Worm (Caenorhabditis elegans): ENCODE data around the gene K11D12.11.
A peak's percentile ranks its signal among the peaks of the same experiment; 100 is the strongest.
"Not testable (repeated sequence)": the region's sequence is repeated elsewhere in the genome, so short reads cannot be mapped to it uniquely, and the experiment has no call there.

K11D12.11 gene

ce11 chrV:5047230-5047629 is 7.8 kb upstream of the K11D12.11 start:
- TF ChIP-seq egrh-3 (GFP tag; IDR thresholded peaks at IDR 0.05) (peak; percentile 87), dox-1 (GFP tag; IDR thresholded peaks at IDR 0.05) (peak; percentile 95), ceh-91 (GFP tag; IDR thresholded peaks at IDR 0.05) (peak; percentile 79), pbrm-1 (GFP tag; IDR thresholded peaks at IDR 0.05) (peak; percentile 95), ceh-58 (GFP tag; IDR thresholded peaks at IDR 0.05) (0 out of 2 replicates have a peak, but pooled peaks have one; percentile 27), C06A6.2 (GFP tag; conservative IDR thresholded peaks at IDR 0.05) (peak; percentile 91), hsf-1 (GFP tag; IDR thresholded peaks at IDR 0.05) (peak; percentile 25; the same call in 1 of the 2 replicates), F33H1.4 (GFP tag; IDR thresholded peaks at IDR 0.05) (peak; percentile 70), rcor-1 (GFP tag; IDR thresholded peaks at IDR 0.05) (peak; percentile 86), sea-2 (GFP tag; IDR thresholded peaks at IDR 0.05) (peak; percentile 82; the same call in 1 of the 2 replicates), ztf-18 (tag; optimal IDR thresholded peaks at IDR 0.05) (peak; percentile 78), ztf-28 (GFP tag; IDR thresholded peaks at IDR 0.05) (peak; percentile 83), Y67H2A.10 (GFP tag; conservative IDR thresholded peaks at IDR 0.05) (0 out of 2 replicates have a peak, but pooled peaks have one; percentile 38), nfyb-1 (GFP tag; IDR thresholded peaks at IDR 0.05) (peak; percentile 93), egl-18 (GFP tag; IDR thresholded peaks at IDR 0.05) (peak; percentile 83), madf-6 (GFP tag; IDR thresholded peaks at IDR 0.05) (peak; percentile 75), ceh-100 (GFP tag; IDR thresholded peaks at IDR 0.05) (peak; percentile 93), K11D2.4 (GFP tag; IDR thresholded peaks at IDR 0.05) (peak; percentile 92), madf-8 (GFP tag; conservative IDR thresholded peaks at IDR 0.05) (peak; percentile 60), Y53G8AR.9 (GFP tag; conservative IDR thresholded peaks at IDR 0.05) (peak; percentile 77), cebp-1 (GFP tag; IDR thresholded peaks at IDR 0.05) (peak; percentile 66; the same call in 1 of the 2 replicates), hmg-20 (GFP tag; IDR thresholded peaks at IDR 0.05) (peak; percentile 81; the same call in 1 of the 2 replicates), attf-6 (GFP tag; IDR thresholded peaks at IDR 0.05) (peak; percentile 15; the same call in 1 of the 2 replicates), hmg-1.2 (GFP tag; IDR thresholded peaks at IDR 0.05) (peak; percentile 96), C17E4.6 (GFP tag; IDR thresholded peaks at IDR 0.05) (peak; percentile 64), egl-44 (GFP tag; IDR thresholded peaks at IDR 0.05) (peak; percentile 51; the same call in 1 of the 2 replicates), bed-2 (GFP tag; IDR thresholded peaks at IDR 0.05) (peak; percentile 71; the same call in 1 of the 2 replicates), mcd-1 (GFP tag; IDR thresholded peaks at IDR 0.05) (peak; percentile 95), cebp-2 (GFP tag; IDR thresholded peaks at IDR 0.05) (0 out of 2 replicates have a peak, but pooled peaks have one; percentile 66), let-526 (GFP tag; IDR thresholded peaks at IDR 0.05) (peak; percentile 82), lir-1 (GFP tag; conservative IDR thresholded peaks at IDR 0.05) (peak; percentile 41; the same call in 1 of the 2 replicates), lin-26 (GFP tag; IDR thresholded peaks at IDR 0.05) (peak; percentile 66; the same call in 1 of the 2 replicates), aptf-2 (GFP tag; conservative IDR thresholded peaks at IDR 0.05) (peak; percentile 76), ztf-25 (GFP tag; IDR thresholded peaks at IDR 0.05) (0 out of 2 replicates have a peak, but pooled peaks have one; percentile 51), ekl-4 (GFP tag; IDR thresholded peaks at IDR 0.05) (peak; percentile 86), attf-3 (GFP tag; conservative IDR thresholded peaks at IDR 0.05) (peak; percentile 68), D2030.7 (GFP tag; IDR thresholded peaks at IDR 0.05) (peak; percentile 78)
- TF ChIP-seq cebp-1 (tag; optimal IDR thresholded peaks at IDR 0.05), result not testable (repeated sequence)

- TF ChIP-seq lsl-1 (GFP tag; optimal IDR thresholded peaks at IDR 0.05) (peak; percentile 42), madf-8 (GFP tag; conservative IDR thresholded peaks at IDR 0.05) (peak; percentile 68), F33H1.4 (GFP tag; IDR thresholded peaks at IDR 0.05) (peak; percentile 60), xnd-1 (tag; optimal IDR thresholded peaks at IDR 0.05) (peak; percentile 58), madf-6 (GFP tag; IDR thresholded peaks at IDR 0.05) (no peak), hlh-26 (GFP tag; conservative IDR thresholded peaks at IDR 0.05) (no peak)
These were observed 7.2 kb upstream of the K11D12.11 start for ce11 chrV:5046558-5046957.

Data from whole organism, young adult.